Worm (Caenorhabditis elegans) whole organism, young adult: ENCODE measurements around the gene Y61A9LA.3.

Experiments used
- B0035.1 ChIP-seq: sonication (generic microtip); optimal IDR thresholded peaks from 2 replicates; lab custom pipeline; 2016; ENCODE audit warnings: missing genetic modification characterization, mild to moderate bottlenecking, missing compliant biosample characterization, missing genotype, missing genetic modification reagents
- C06A6.2 ChIP-seq: fragments of 200-800 bp; sonication (Bioruptor generic); conservative IDR thresholded peaks from 2 replicates; pipeline ENCODE4 v1.3.6; 2022; ENCODE audit warnings: missing genetic modification characterization, missing compliant biosample characterization
- D2030.7 ChIP-seq: fragments of 200-800 bp; sonication (Bioruptor generic); IDR thresholded peaks from 2 replicates; pipeline ENCODE4 v1.3.6; 2022; ENCODE audit warnings: missing genetic modification reagents, missing genetic modification characterization, missing compliant biosample characterization
- F23B12.7 ChIP-seq: sonication (generic microtip); optimal IDR thresholded peaks from 2 replicates; lab custom pipeline; 2017; ENCODE audit warnings: missing genetic modification characterization, mild to moderate bottlenecking, missing compliant biosample characterization, antibody characterized with exemption, moderate library complexity; ENCODE audit not compliant: insufficient read depth
- F33H1.4 ChIP-seq: fragments of 200-800 bp; sonication (Bioruptor generic); IDR thresholded peaks from 2 replicates; pipeline ENCODE4 v1.3.6; 2022; ENCODE audit warnings: missing genetic modification reagents, missing genetic modification characterization, missing compliant biosample characterization
- F39B2.1 ChIP-seq: fragments of 200-800 bp; sonication (Bioruptor generic); IDR thresholded peaks from 2 replicates; pipeline ENCODE4 v1.3.6; 2022; ENCODE audit warnings: missing genetic modification reagents, missing genetic modification characterization, missing compliant biosample characterization
- F52B5.7 ChIP-seq: sonication (generic microtip); optimal IDR thresholded peaks from 2 replicates; lab custom pipeline; 2016; ENCODE audit warnings: mild to moderate bottlenecking, missing genetic modification characterization, missing compliant biosample characterization
- F55B11.4 ChIP-seq: sonication (generic microtip); optimal IDR thresholded peaks from 2 replicates; lab custom pipeline; 2016; ENCODE audit warnings: missing compliant biosample characterization, missing genetic modification characterization, borderline replicate concordance; ENCODE audit not compliant: insufficient read depth
- F57A8.1 ChIP-seq: fragments of 200-800 bp; sonication (Bioruptor generic); optimal IDR thresholded peaks from 2 replicates; lab custom pipeline; 2018; ENCODE audit warnings: mild to moderate bottlenecking, missing genetic modification characterization, moderate library complexity, missing compliant biosample characterization
- K11D2.4 ChIP-seq: fragments of 200-800 bp; sonication (Bioruptor generic); IDR thresholded peaks from 2 replicates; pipeline ENCODE4 v1.3.6; 2022; ENCODE audit warnings: missing genetic modification reagents, missing genetic modification characterization, missing compliant biosample characterization
- akir-1 ChIP-seq: fragments of 200-800 bp; sonication (Bioruptor generic); optimal IDR thresholded peaks from 2 replicates; lab custom pipeline; 2018; ENCODE audit warnings: mild to moderate bottlenecking, missing genetic modification characterization, moderate library complexity, missing compliant biosample characterization
- aptf-2 ChIP-seq: fragments of 200-800 bp; sonication (Bioruptor generic); conservative IDR thresholded peaks from 2 replicates; pipeline ENCODE4 v1.3.6; 2022; ENCODE audit warnings: missing genetic modification reagents, missing genetic modification characterization, missing compliant biosample characterization
- attf-3 ChIP-seq: fragments of 200-800 bp; sonication (Bioruptor generic); conservative IDR thresholded peaks from 2 replicates; pipeline ENCODE4 v1.3.6; 2022; ENCODE audit warnings: missing genetic modification reagents, missing genetic modification characterization, missing compliant biosample characterization
- bed-1 ChIP-seq: fragments of 200-800 bp; sonication (Bioruptor generic); IDR thresholded peaks from 2 replicates; pipeline ENCODE4 v1.3.6; 2022; ENCODE audit warnings: missing genetic modification reagents, missing genetic modification characterization, missing compliant biosample characterization
- ceh-100 ChIP-seq: fragments of 200-800 bp; sonication (Bioruptor generic); IDR thresholded peaks from 2 replicates; pipeline ENCODE4 v1.3.6; 2022; ENCODE audit warnings: missing genetic modification reagents, missing genetic modification characterization, missing compliant biosample characterization
- ceh-27 ChIP-seq: fragments of 200-800 bp; sonication (Bioruptor generic); optimal IDR thresholded peaks from 2 replicates; lab custom pipeline; 2018; ENCODE audit warnings: mild to moderate bottlenecking, missing genetic modification characterization, moderate library complexity, missing compliant biosample characterization
- chd-7 ChIP-seq: sonication (generic microtip); optimal IDR thresholded peaks from 2 replicates; lab custom pipeline; 2016; ENCODE audit warnings: mild to moderate bottlenecking, missing genetic modification characterization, moderate library complexity, missing compliant biosample characterization
- dpff-1 ChIP-seq: sonication (generic microtip); optimal IDR thresholded peaks from 2 replicates; lab custom pipeline; 2017; ENCODE audit warnings: mild to moderate bottlenecking, missing genetic modification characterization, missing compliant biosample characterization
- egrh-3 ChIP-seq: fragments of 200-800 bp; sonication (Bioruptor generic); IDR thresholded peaks from 2 replicates; pipeline ENCODE4 v1.3.6; 2022; ENCODE audit warnings: missing genetic modification reagents, missing genetic modification characterization, missing compliant biosample characterization
- ekl-4 ChIP-seq: fragments of 200-800 bp; sonication (Bioruptor generic); IDR thresholded peaks from 2 replicates; pipeline ENCODE4 v1.3.6; 2022; ENCODE audit warnings: missing genetic modification reagents, missing genetic modification characterization, missing compliant biosample characterization
- ets-4 ChIP-seq: fragments of 200-800 bp; sonication (Bioruptor generic); optimal IDR thresholded peaks from 2 replicates; lab custom pipeline; 2018; ENCODE audit warnings: mild to moderate bottlenecking, missing genetic modification characterization, missing compliant biosample characterization
- fkh-3 ChIP-seq: sonication (generic microtip); optimal IDR thresholded peaks from 2 replicates; lab custom pipeline; 2016; ENCODE audit warnings: mild to moderate bottlenecking, missing genetic modification characterization, missing compliant biosample characterization
- him-1 ChIP-seq: sonication (generic microtip); optimal IDR thresholded peaks from 2 replicates; lab custom pipeline; 2016; ENCODE audit warnings: missing genotype, missing genetic modification reagents, missing genetic modification characterization, missing compliant biosample characterization
- hmg-20 ChIP-seq: fragments of 200-800 bp; sonication (Bioruptor generic); IDR thresholded peaks from 2 replicates; pipeline ENCODE4 v1.3.6; 2022; ENCODE audit warnings: missing genetic modification reagents, missing genetic modification characterization, missing compliant biosample characterization
- hrde-1 ChIP-seq: sonication (generic microtip); optimal IDR thresholded peaks from 2 replicates; lab custom pipeline; 2016; ENCODE audit warnings: missing genetic modification characterization, mild to moderate bottlenecking, missing compliant biosample characterization, moderate library complexity, missing genotype, missing genetic modification reagents, borderline replicate concordance
- lin-54 ChIP-seq: fragments of 200-800 bp; sonication (Bioruptor generic); optimal IDR thresholded peaks from 2 replicates; lab custom pipeline; 2018; ENCODE audit warnings: mild to moderate bottlenecking, missing genetic modification characterization, missing compliant biosample characterization
- lsl-1 ChIP-seq: fragments of 200-800 bp; sonication (Bioruptor generic); optimal IDR thresholded peaks from 2 replicates; lab custom pipeline; 2018; ENCODE audit warnings: mild to moderate bottlenecking, missing genetic modification characterization, moderate library complexity, missing compliant biosample characterization
- madf-10 ChIP-seq: sonication (generic microtip); optimal IDR thresholded peaks from 2 replicates; lab custom pipeline; 2016; ENCODE audit warnings: mild to moderate bottlenecking, missing genetic modification characterization, missing compliant biosample characterization
- madf-6 ChIP-seq: fragments of 200-800 bp; sonication (Bioruptor generic); IDR thresholded peaks from 2 replicates; pipeline ENCODE4 v1.3.6; 2022; ENCODE audit warnings: missing genetic modification reagents, missing genetic modification characterization, missing compliant biosample characterization
- madf-8 ChIP-seq: fragments of 200-800 bp; sonication (Bioruptor generic); conservative IDR thresholded peaks from 2 replicates; pipeline ENCODE4 v1.3.6; 2022; ENCODE audit warnings: missing genetic modification reagents, missing genetic modification characterization, missing compliant biosample characterization
- mcd-1 ChIP-seq: fragments of 200-800 bp; sonication (Bioruptor generic); IDR thresholded peaks from 2 replicates; pipeline ENCODE4 v1.3.6; 2022; ENCODE audit warnings: missing genetic modification reagents, missing genetic modification characterization, missing compliant biosample characterization
- nhr-120 ChIP-seq: fragments of 200-800 bp; sonication (Bioruptor generic); IDR thresholded peaks from 2 replicates; pipeline ENCODE4 v1.3.6; 2022; ENCODE audit warnings: missing genetic modification characterization, missing compliant biosample characterization
- nhr-80 ChIP-seq: sonication (generic microtip); optimal IDR thresholded peaks from 2 replicates; lab custom pipeline; 2016; ENCODE audit warnings: missing genetic modification characterization, missing compliant biosample characterization
- nhr-90 ChIP-seq: sonication (generic microtip); optimal IDR thresholded peaks from 2 replicates; lab custom pipeline; 2016; ENCODE audit warnings: missing genotype, mild to moderate bottlenecking, missing genetic modification characterization, missing compliant biosample characterization
- pbrm-1 ChIP-seq: fragments of 200-800 bp; sonication (Bioruptor generic); IDR thresholded peaks from 2 replicates; pipeline ENCODE4 v1.3.6; 2022; ENCODE audit warnings: missing genetic modification reagents, missing genetic modification characterization, missing compliant biosample characterization
- tbp1 ChIP-seq: fragments of 200-800 bp; sonication (Bioruptor generic); optimal IDR thresholded peaks from 2 replicates; lab custom pipeline; 2018; ENCODE audit warnings: mild to moderate bottlenecking, missing genetic modification characterization, missing compliant biosample characterization
- unc-130 ChIP-seq: sonication (generic microtip); optimal IDR thresholded peaks from 2 replicates; lab custom pipeline; 2016; ENCODE audit warnings: missing genetic modification reagents, missing genetic modification characterization, missing compliant biosample characterization
- xnd-1 ChIP-seq: sonication (generic microtip); optimal IDR thresholded peaks from 2 replicates; lab custom pipeline; 2016; ENCODE audit warnings: missing genotype, missing genetic modification reagents, missing genetic modification characterization, missing compliant biosample characterization
- zfh-2 ChIP-seq: fragments of 200-800 bp; sonication (Bioruptor generic); conservative IDR thresholded peaks from 2 replicates; pipeline ENCODE4 v1.3.6; 2022; ENCODE audit warnings: missing genetic modification reagents, missing genetic modification characterization, missing compliant biosample characterization

The Y61A9LA.3 gene

ce11 chrV:4550459-4550858 lies 20.5 kb upstream of the Y61A9LA.3 start (continued):
- peak; percentile 70 for TF ChIP-seq zfh-2 (GFP tag; lab: Robert Waterston, UW)
- no peak for TF ChIP-seq ets-4 (GFP tag; lab: Kevin White, UChicago)
- no peak for TF ChIP-seq akir-1 (GFP tag; lab: Kevin White, UChicago)
- TF ChIP-seq madf-10: no peak
- no peak for TF ChIP-seq aptf-2
- TF ChIP-seq K11D2.4 (GFP tag; lab: Robert Waterston, UW): no peak
- no peak for TF ChIP-seq dpff-1 (tag; lab: Kevin White, UChicago)
- no peak for TF ChIP-seq bed-1
- TF ChIP-seq F52B5.7 (tag; lab: Kevin White, UChicago): no peak
- no peak for TF ChIP-seq ceh-27
- no peak for TF ChIP-seq unc-130
- TF ChIP-seq F39B2.1: no peak
- no peak for TF ChIP-seq F57A8.1
- no peak for TF ChIP-seq lin-54 (GFP tag; lab: Kevin White, UChicago)
- TF ChIP-seq B0035.1 (tag; lab: Kevin White, UChicago): no peak
- TF ChIP-seq nhr-90 (tag; lab: Kevin White, UChicago): no peak
- no peak for TF ChIP-seq F55B11.4 (tag; lab: Kevin White, UChicago)
- TF ChIP-seq ekl-4 (GFP tag; lab: Robert Waterston, UW): no peak
- no peak for TF ChIP-seq fkh-3 (tag; lab: Kevin White, UChicago)
- TF ChIP-seq nhr-80 (tag; lab: Kevin White, UChicago): peak; percentile 50
- TF ChIP-seq hrde-1 (tag; lab: Kevin White, UChicago): no peak

ce11 chrV:4551911-4552310 lies 19.0 kb upstream of the Y61A9LA.3 start:
- no peak for TF ChIP-seq hrde-1 (tag; lab: Kevin White, UChicago)
- TF ChIP-seq madf-10: no peak
- no peak for TF ChIP-seq chd-7
- TF ChIP-seq F23B12.7 (tag; lab: Kevin White, UChicago): no peak
- TF ChIP-seq nhr-90 (tag; lab: Kevin White, UChicago): no peak
- no peak for TF ChIP-seq C06A6.2 (GFP tag; lab: Robert Waterston, UW)
- no peak for TF ChIP-seq nhr-120 (GFP tag; lab: Robert Waterston, UW)
- TF ChIP-seq pbrm-1: no peak
- no peak for TF ChIP-seq tbp1 (GFP tag; lab: Kevin White, UChicago)
- no peak for TF ChIP-seq him-1
- no peak for TF ChIP-seq mcd-1 (GFP tag; lab: Robert Waterston, UW)
- no peak for TF ChIP-seq hmg-20 (GFP tag; lab: Robert Waterston, UW)

- TF ChIP-seq xnd-1 (tag; lab: Kevin White, UChicago) (peak; percentile 88), madf-8 (GFP tag; lab: Robert Waterston, UW) (peak; percentile 68), F33H1.4 (peak; percentile 90), lsl-1 (GFP tag; lab: Kevin White, UChicago) (peak; percentile 95), ceh-100 (GFP tag; lab: Robert Waterston, UW) (peak; percentile 78), madf-6 (GFP tag; lab: Robert Waterston, UW) (peak; percentile 88), D2030.7 (peak; percentile 49; the same call in 1 of the 2 replicates), attf-3 (peak; percentile 25; the same call in 1 of the 2 replicates), egrh-3 (0 out of 2 replicates have a peak, but pooled peaks have one; percentile 24)
Measured at ce11 chrV:4552394-4553096, 18.4 kb upstream of the Y61A9LA.3 start.
